Fruit fly (Drosophila melanogaster): Measurements from ENCODE around the gene CLIP-190.

CLIP-190 gene

DNA sequence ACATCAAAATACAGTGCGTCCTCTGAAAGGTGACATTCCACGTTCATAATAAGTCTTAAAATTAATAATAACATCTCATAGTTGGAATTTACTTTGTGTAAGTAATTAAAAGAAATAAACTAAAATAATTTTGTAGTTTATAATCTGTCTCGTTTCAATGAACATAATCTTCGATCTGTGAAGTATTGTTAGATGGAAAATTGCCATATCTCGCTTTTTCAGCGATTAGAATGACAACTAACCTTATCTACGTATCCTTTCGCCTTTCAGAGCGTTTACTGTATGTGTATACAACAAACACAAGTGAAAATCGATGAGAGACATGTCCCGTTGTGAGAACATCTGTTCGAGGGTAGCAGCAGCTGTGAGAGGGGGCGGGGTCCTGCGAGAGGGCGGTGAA is 2.2 kb upstream of the CLIP-190 start (continued):
- peak; percentile 82 for TF ChIP-seq CG2202 (tag; optimal IDR thresholded peaks at IDR 0.05)
- no peak for TF ChIP-seq Adf1 (GFP tag; IDR thresholded peaks at IDR 0.05)
- TF ChIP-seq NfI (GFP tag; optimal IDR thresholded peaks at IDR 0.05) = peak; percentile 70
- peak; percentile 84 for TF ChIP-seq CG10979 (tag; optimal IDR thresholded peaks at IDR 0.05)
- TF ChIP-seq ase (GFP tag; IDR thresholded peaks at IDR 0.05) = peak; percentile 30; the same call in 1 of the 3 replicates
- TF ChIP-seq CG1529 (GFP tag; optimal IDR thresholded peaks at IDR 0.05) = peak; percentile 75
- peak; percentile 79 for TF ChIP-seq Sox100B (GFP tag; optimal IDR thresholded peaks at IDR 0.05)
- TF ChIP-seq CG6791 (GFP tag; IDR thresholded peaks at IDR 0.05; ENCODE audit: partially characterized antibody) = no peak
- peak; percentile 72; the same call in 1 of the 3 replicates for TF ChIP-seq CG2199 (GFP tag; IDR thresholded peaks at IDR 0.05)
- TF ChIP-seq tin (GFP tag; optimal IDR thresholded peaks at IDR 0.05) = peak; percentile 57
- TF ChIP-seq lilli (GFP tag; optimal IDR thresholded peaks at IDR 0.05) = peak; percentile 60
- no peak for TF ChIP-seq CG15073 (GFP tag; optimal IDR thresholded peaks at IDR 0.05)
- peak; percentile 86 for TF ChIP-seq dmrt11E (tag; optimal IDR thresholded peaks at IDR 0.05)
- TF ChIP-seq CG9932 (GFP tag; IDR thresholded peaks at IDR 0.05) = peak; percentile 40; the same call in 1 of the 2 replicates
- TF ChIP-seq E2f2 (GFP tag; IDR thresholded peaks at IDR 0.05) = 0 out of 2 replicates have a peak, but pooled peaks have one; percentile 26
- peak; percentile 31 for TF ChIP-seq CG12942 (GFP tag; optimal IDR thresholded peaks at IDR 0.05)
- no peak for TF ChIP-seq jigr1 (GFP tag; IDR thresholded peaks at IDR 0.05)
- peak; percentile 16 for TF ChIP-seq sd (tag; optimal IDR thresholded peaks at IDR 0.05)
- TF ChIP-seq Doc2 (GFP tag; IDR thresholded peaks at IDR 0.05) = no peak
- peak; percentile 26 for TF ChIP-seq HLH54F (GFP tag; optimal IDR thresholded peaks at IDR 0.05)
- peak; percentile 51; the same call in 2 of the 3 replicates for TF ChIP-seq CG11695 (GFP tag; IDR thresholded peaks at IDR 0.05)
- TF ChIP-seq Oaz (GFP tag; IDR thresholded peaks at IDR 0.05) = no peak
- TF ChIP-seq dmrt99B (tag; optimal IDR thresholded peaks at IDR 0.05) = peak; percentile 84
- peak; percentile 88 for TF ChIP-seq sens (GFP tag)
- TF ChIP-seq trem (tag; optimal IDR thresholded peaks at IDR 0.05) = peak; percentile 70
- peak; percentile 54 for TF ChIP-seq bcd (GFP tag; optimal IDR thresholded peaks at IDR 0.05)
- no peak for TF ChIP-seq CG11247 (GFP tag; IDR thresholded peaks at IDR 0.05)
- TF ChIP-seq CG13775 (GFP tag; optimal IDR thresholded peaks at IDR 0.05) = peak; percentile 65
- TF ChIP-seq CG13894 (tag; optimal IDR thresholded peaks at IDR 0.05) = peak; percentile 75
- TF ChIP-seq Hr78 (GFP tag; optimal IDR thresholded peaks at IDR 0.05) = peak in 1 of 2 experiments; percentile 34
- peak; percentile 47; the same call in 1 of the 2 replicates for TF ChIP-seq E2f1 (GFP tag; IDR thresholded peaks at IDR 0.05)
- peak; percentile 45; the same call in 1 of the 2 replicates for TF ChIP-seq peb (GFP tag; IDR thresholded peaks at IDR 0.05)
- peak; percentile 99 for TF ChIP-seq grau (tag; optimal IDR thresholded peaks at IDR 0.05)
- TF ChIP-seq abd-A (tag; optimal IDR thresholded peaks at IDR 0.05) = peak; percentile 56
- TF ChIP-seq CG1602 (GFP tag; optimal IDR thresholded peaks at IDR 0.05) = peak; percentile 41
- TF ChIP-seq croc (GFP tag; conservative IDR thresholded peaks at IDR 0.05) = peak; percentile 60; the same call in 2 of the 3 replicates
- TF ChIP-seq dan (GFP tag; IDR thresholded peaks at IDR 0.05) = no peak
- peak; percentile 1 for TF ChIP-seq jumu (GFP tag; optimal IDR thresholded peaks at IDR 0.05)
- peak; percentile 3 for TF ChIP-seq CTCF (GFP tag; optimal IDR thresholded peaks at IDR 0.05)
- TF ChIP-seq pzg (GFP tag; optimal IDR thresholded peaks at IDR 0.05) = no peak
- no peak for TF ChIP-seq hkb (optimal IDR thresholded peaks at IDR 0.05)
- peak; percentile 56 for TF ChIP-seq hkb (GFP tag; IDR thresholded peaks at IDR 0.05)
- TF ChIP-seq CG9817 (tag; optimal IDR thresholded peaks at IDR 0.05) = peak; percentile 62
- peak; percentile 74 for TF ChIP-seq CG16815 (GFP tag; optimal IDR thresholded peaks at IDR 0.05)
- TF ChIP-seq CG12155 (GFP tag; optimal IDR thresholded peaks at IDR 0.05) = peak; percentile 60
- TF ChIP-seq ro (GFP tag; IDR thresholded peaks at IDR 0.05) = no peak
- no peak for TF ChIP-seq disco-r (GFP tag; optimal IDR thresholded peaks at IDR 0.05)
- TF ChIP-seq CG12299 (tag; optimal IDR thresholded peaks at IDR 0.05) = peak; percentile 75
- peak; percentile 74 for TF ChIP-seq nau (GFP tag; optimal IDR thresholded peaks at IDR 0.05)
- TF ChIP-seq Fer3 (tag; optimal IDR thresholded peaks at IDR 0.05) = peak; percentile 71
- 0 out of 3 replicates have a peak, but pooled peaks have one; percentile 34 for TF ChIP-seq Dbx (GFP tag; IDR thresholded peaks at IDR 0.05)
- TF ChIP-seq CG12236 (GFP tag; optimal IDR thresholded peaks at IDR 0.05) = no peak
